Fruit fly (Drosophila melanogaster) whole organism, prepupa: Measurements from ENCODE around the gene Coprox.

ENCODE experiments used
- CG10631 ChIP-seq: fragments of 200-800 bp; sonication (Bioruptor generic); optimal IDR thresholded peaks from 2 replicates; lab custom pipeline; 2016; ENCODE audit warnings: missing biosample characterization, missing genetic modification characterization
- CG11294 ChIP-seq: fragments of 200-800 bp; sonication (Bioruptor generic); IDR thresholded peaks from 2 replicates; pipeline ENCODE4 v1.3.6; 2022; ENCODE audit warnings: missing biosample characterization, missing genetic modification characterization
- CG1621 ChIP-seq: fragments of 200-800 bp; sonication (Bioruptor generic); optimal IDR thresholded peaks from 3 replicates; lab custom pipeline; 2018; ENCODE audit warnings: missing biosample characterization, mild to moderate bottlenecking, missing genetic modification characterization
- CG31627 ChIP-seq: fragments of 200-800 bp; sonication (Bioruptor generic); optimal IDR thresholded peaks from 3 replicates; lab custom pipeline; 2016; ENCODE audit warnings: missing biosample characterization, missing genetic modification characterization
- CG8119 ChIP-seq: fragments of 200-800 bp; sonication (Bioruptor generic); IDR thresholded peaks from 3 replicates; pipeline ENCODE4 v1.3.6; 2022; ENCODE audit warnings: missing biosample characterization, missing genetic modification characterization
- Hr39 ChIP-seq: fragments of 200-800 bp; sonication (Bioruptor generic); optimal IDR thresholded peaks from 2 replicates; lab custom pipeline; 2016; ENCODE audit warnings: missing biosample characterization, missing genetic modification characterization
- Lpt ChIP-seq: fragments of 200-800 bp; sonication (Bioruptor generic); optimal IDR thresholded peaks from 3 replicates; lab custom pipeline; 2016; ENCODE audit warnings: missing biosample characterization, missing genetic modification characterization
- Sox102F ChIP-seq: fragments of 200-800 bp; sonication (Bioruptor generic); optimal IDR thresholded peaks from 2 replicates; lab custom pipeline; 2016; ENCODE audit warnings: missing biosample characterization, mild to moderate bottlenecking, missing genetic modification characterization
- dac ChIP-seq: fragments of 200-800 bp; sonication (Bioruptor generic); optimal IDR thresholded peaks from 2 replicates; lab custom pipeline; 2017; ENCODE audit warnings: missing biosample characterization, mild to moderate bottlenecking, missing genetic modification characterization
- spab ChIP-seq: fragments of 200-800 bp; sonication (Bioruptor generic); optimal IDR thresholded peaks from 2 replicates; lab custom pipeline; 2017; ENCODE audit warnings: missing biosample characterization, mild to moderate bottlenecking, missing genetic modification characterization, missing genetic modification reagents
- svp ChIP-seq: fragments of 200-800 bp; sonication (Bioruptor generic); peaks from one replicate; lab custom pipeline; 2016; ENCODE audit warnings: missing biosample characterization, missing genetic modification characterization
- vri ChIP-seq: fragments of 200-800 bp; sonication (Bioruptor generic); optimal IDR thresholded peaks from 3 replicates; lab custom pipeline; 2016; ENCODE audit warnings: missing biosample characterization, mild to moderate bottlenecking, missing genetic modification characterization

- no peak for TF ChIP-seq dac
- no peak for TF ChIP-seq Hr39 (GFP tag; lab: Kevin White, UChicago)
- TF ChIP-seq Sox102F (GFP tag; lab: Kevin White, UChicago) = no peak
- TF ChIP-seq CG1621 (tag; lab: Kevin White, UChicago) = no peak
- no peak for TF ChIP-seq CG10631 (GFP tag; lab: Kevin White, UChicago)
- no peak for TF ChIP-seq CG11294 (GFP tag; lab: Robert Waterston, UW)
- TF ChIP-seq CG31627 (GFP tag; lab: Kevin White, UChicago) = no peak
- no peak for TF ChIP-seq CG8119
- no peak for TF ChIP-seq spab (GFP tag; lab: Kevin White, UChicago)
- no peak for TF ChIP-seq vri
- TF ChIP-seq Lpt (GFP tag; lab: Kevin White, UChicago) = no peak
- no peak for TF ChIP-seq svp
Measured at dm6 chr2L:6941731-6942130, 22.5 kb upstream of the Coprox start.
